Fruit fly (Drosophila melanogaster): ENCODE data around the gene CG4766.

DNA sequence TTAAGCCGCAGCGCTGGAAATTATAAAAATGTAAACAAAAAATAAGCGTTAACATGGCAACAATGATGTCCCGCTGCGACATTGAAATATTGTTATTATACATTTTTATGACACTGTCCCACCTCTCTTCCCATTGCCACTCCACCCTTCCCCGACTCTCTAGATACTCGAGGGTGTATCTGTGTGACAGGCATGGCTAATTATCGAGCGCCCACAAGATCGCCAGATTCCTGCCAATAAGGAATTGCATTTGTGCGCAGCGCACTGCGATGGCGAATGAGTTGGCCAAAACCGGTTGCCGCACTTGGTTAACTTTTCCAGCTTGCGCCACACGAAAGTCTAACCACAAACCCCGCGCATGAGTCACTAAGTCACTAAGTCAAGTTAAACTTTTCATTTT lies 30.0 kb upstream of the CG4766 start:
- TF ChIP-seq fru (GFP tag; optimal IDR thresholded peaks at IDR 0.05) (no peak), Rel (GFP tag; optimal IDR thresholded peaks at IDR 0.05) (no peak), Rel (tag; optimal IDR thresholded peaks at IDR 0.05) (no peak), psq (GFP tag; optimal IDR thresholded peaks at IDR 0.05) (no peak), Jra (GFP tag; optimal IDR thresholded peaks at IDR 0.05) (no peak), Abd-B (GFP tag; optimal IDR thresholded peaks at IDR 0.05) (no peak), h (GFP tag; optimal IDR thresholded peaks at IDR 0.05) (no peak), GATAd (GFP tag; optimal IDR thresholded peaks at IDR 0.05) (no peak), dl (GFP tag; optimal IDR thresholded peaks at IDR 0.05; ENCODE audit: insufficient read depth in 1 of 2, partially characterized antibody in 2 of 2) (no peak), dmrt93B (GFP tag; optimal IDR thresholded peaks at IDR 0.05) (no peak)
